Fruit fly (Drosophila melanogaster): ENCODE results near the gene CG12971.

DNA sequence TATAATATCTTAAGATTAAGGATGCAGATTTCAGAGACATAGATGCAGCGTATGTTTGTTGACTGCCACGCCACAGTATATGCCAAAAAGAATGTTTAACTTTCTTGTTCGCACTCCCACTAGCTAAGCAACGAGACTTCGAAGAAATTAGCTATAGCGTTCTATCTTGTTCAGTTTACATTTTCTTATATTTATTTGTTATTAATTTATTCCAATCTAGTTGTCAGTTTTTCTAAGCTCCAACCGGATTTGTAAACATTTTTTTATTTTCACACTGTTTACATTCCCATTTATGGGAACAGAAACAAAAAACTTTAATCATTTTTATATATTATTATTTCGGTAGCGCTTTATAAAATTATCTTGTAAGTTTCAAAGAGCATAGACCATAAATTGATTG, 1.1 kb upstream of the CG12971 start, which contains the start of gene CG32437:
- TF ChIP-seq lilli (GFP tag; optimal IDR thresholded peaks at IDR 0.05) = no peak
- TF ChIP-seq Lpt (GFP tag; optimal IDR thresholded peaks at IDR 0.05) = no peak
- no peak for TF ChIP-seq CG8089 (GFP tag; optimal IDR thresholded peaks at IDR 0.05)
